Worm (Caenorhabditis elegans) whole organism, L4 larva: ENCODE results near the gene chil-2.

Experiments
- R02D3.7 ChIP-seq: fragments of 150-350 bp; sonication (generic microtip); optimal IDR thresholded peaks from 3 replicates; lab custom pipeline; 2014; ENCODE audit warnings: missing biosample characterization, missing genetic modification characterization
- ama-1 ChIP-seq: fragments of 150-350 bp; optimal IDR thresholded peaks from 2 replicates; lab custom pipeline; 2014; ENCODE audit warnings: inconsistent platforms, mixed read lengths
- arid-1 ChIP-seq: fragments of 200-800 bp; sonication (Bioruptor generic); conservative IDR thresholded peaks from 2 replicates; pipeline ENCODE4 v1.3.6; 2022; ENCODE audit warnings: missing genetic modification reagents, missing genetic modification characterization, missing compliant biosample characterization
- ctbp-1 ChIP-seq: fragments of 200-800 bp; sonication (Bioruptor generic); IDR thresholded peaks from 2 replicates; pipeline ENCODE4 v1.3.6; 2022; ENCODE audit warnings: missing genetic modification reagents, missing genetic modification characterization, missing compliant biosample characterization
- egl-27 ChIP-seq: sonication (generic microtip); optimal IDR thresholded peaks from 3 replicates; lab custom pipeline; 2017; ENCODE audit warnings: missing biosample characterization, missing genetic modification reagents, missing genetic modification characterization
- gei-8 ChIP-seq: fragments of 200-800 bp; sonication (Bioruptor generic); optimal IDR thresholded peaks from 2 replicates; lab custom pipeline; 2018; ENCODE audit warnings: mild to moderate bottlenecking, missing genetic modification characterization, missing compliant biosample characterization
- lin-15B ChIP-seq: fragments of 150-350 bp; sonication (generic microtip); optimal IDR thresholded peaks from 3 replicates; lab custom pipeline; 2014; ENCODE audit warnings: missing biosample characterization, missing genetic modification characterization
- nhr-11 ChIP-seq: fragments of 150-350 bp; optimal IDR thresholded peaks from 2 replicates; lab custom pipeline; 2014; ENCODE audit warnings: missing biosample characterization, missing genetic modification characterization
- nhr-25 ChIP-seq: sonication (generic microtip); optimal IDR thresholded peaks from 2 replicates; lab custom pipeline; 2017; ENCODE audit warnings: missing genetic modification characterization, mild to moderate bottlenecking, missing compliant biosample characterization, antibody characterized with exemption, moderate library complexity, borderline replicate concordance; ENCODE audit not compliant: insufficient read depth
- nhr-77 ChIP-seq: fragments of 150-350 bp; optimal IDR thresholded peaks from 2 replicates; lab custom pipeline; 2014; ENCODE audit warnings: missing biosample characterization, missing genetic modification characterization
- unc-62 ChIP-seq, 3 experiments: fragments of 150-350 bp in 1 of 3; sonication (generic microtip); optimal IDR thresholded peaks in 2 of 3; peaks in 1 of 3; 1 replicate in 1 of 3; 2 replicates in 2 of 3; lab custom pipeline; 2014 to 2017; ENCODE audit warnings: missing biosample characterization in 3 of 3, missing genetic modification characterization in 3 of 3, missing genetic modification reagents in 3 of 3, missing genotype in 1 of 3
- vab-7 ChIP-seq: fragments of 200-800 bp; sonication (Bioruptor generic); IDR thresholded peaks from 2 replicates; pipeline ENCODE4 v1.3.6; 2022; ENCODE audit warnings: missing genetic modification reagents, missing genetic modification characterization, missing compliant biosample characterization

ce11 chrII:9891823-9892222 is 17.4 kb upstream of the chil-2 start:
- TF ChIP-seq gei-8 (GFP tag; lab: Kevin White, UChicago) (no peak), vab-7 (no peak), nhr-11 (tag; lab: Kevin White, UChicago) (no peak), R02D3.7 (tag; lab: Kevin White, UChicago) (no peak), lin-15B (tag; lab: Kevin White, UChicago) (no peak), nhr-25 (no peak), ama-1 (lab: Kevin White, UChicago) (no peak), unc-62 (GFP tag; optimal IDR thresholded peaks at IDR 0.05 in 1 of 2; lab: Kevin White, UChicago) (no peak), unc-62 (tag; optimal IDR thresholded peaks at IDR 0.05; lab: Kevin White, UChicago) (no peak), egl-27 (tag; lab: Kevin White, UChicago) (no peak), ctbp-1 (no peak), arid-1 (GFP tag; lab: Robert Waterston, UW) (no peak), nhr-77 (tag; lab: Kevin White, UChicago) (no peak)
